Worm (Caenorhabditis elegans): ENCODE results near the gene F32A5.4.

- TF ChIP-seq eyg-1 (tag; optimal IDR thresholded peaks at IDR 0.05), result no peak
- no peak for TF ChIP-seq dve-1 (tag; optimal IDR thresholded peaks at IDR 0.05)
- TF ChIP-seq ets-4 (tag; optimal IDR thresholded peaks at IDR 0.05), result no peak
- no peak for TF ChIP-seq pat-9 (tag; optimal IDR thresholded peaks at IDR 0.05)
- no peak for TF ChIP-seq odd-2 (tag; optimal IDR thresholded peaks at IDR 0.05)
- TF ChIP-seq ama-1 (optimal IDR thresholded peaks at IDR 0.05), result no peak
- TF ChIP-seq tbx-2 (tag; optimal IDR thresholded peaks at IDR 0.05), result no peak
- TF ChIP-seq pag-3 (tag; optimal IDR thresholded peaks at IDR 0.05; ENCODE audit: borderline replicate concordance), result no peak
Observed at ce11 chrII:7203110-7203509, 25.8 kb upstream of the F32A5.4 start, which contains the start of gene srd-56.
